Worm (Caenorhabditis elegans) whole organism, early embryonic: ENCODE results near the gene E01G6.1.

ENCODE experiments used
- B0310.2 ChIP-seq: sonication (generic microtip); optimal IDR thresholded peaks from 2 replicates; lab custom pipeline; 2016; ENCODE audit warnings: mild to moderate bottlenecking, missing genetic modification characterization, missing compliant biosample characterization
- F13C5.2 ChIP-seq: sonication (generic microtip); optimal IDR thresholded peaks from 2 replicates; lab custom pipeline; 2017; ENCODE audit warnings: mild to moderate bottlenecking, missing genetic modification characterization, inconsistent platforms, missing compliant biosample characterization
- aly-1 ChIP-seq: sonication (generic microtip); optimal IDR thresholded peaks from 2 replicates; lab custom pipeline; 2016; ENCODE audit warnings: missing genetic modification characterization, missing compliant biosample characterization
- ama-1 ChIP-seq: fragments of 150-350 bp; optimal IDR thresholded peaks from 2 replicates; lab custom pipeline; 2014
- ceh-13 ChIP-seq: fragments of 200-800 bp; sonication (Bioruptor generic); optimal IDR thresholded peaks from 2 replicates; lab custom pipeline; 2018; ENCODE audit warnings: mild to moderate bottlenecking, missing genetic modification characterization, missing compliant biosample characterization
- ceh-36 ChIP-seq: sonication (generic microtip); optimal IDR thresholded peaks from 2 replicates; lab custom pipeline; 2016; ENCODE audit warnings: missing genetic modification characterization, inconsistent platforms, missing compliant biosample characterization
- ets-7 ChIP-seq: sonication (generic microtip); optimal IDR thresholded peaks from 2 replicates; lab custom pipeline; 2016; ENCODE audit warnings: missing genotype, missing genetic modification characterization, missing compliant biosample characterization
- flt-1 ChIP-seq: fragments of 200-800 bp; sonication (Bioruptor generic); IDR thresholded peaks from 2 replicates; pipeline ENCODE4 v1.3.6; 2022; ENCODE audit warnings: missing genetic modification characterization, missing compliant biosample characterization
- hmbx-1 ChIP-seq: sonication (generic microtip); optimal IDR thresholded peaks from 2 replicates; lab custom pipeline; 2016; ENCODE audit warnings: mild to moderate bottlenecking, missing genetic modification characterization, missing compliant biosample characterization
- hmg-4 ChIP-seq: fragments of 200-800 bp; sonication (Bioruptor generic); optimal IDR thresholded peaks from 2 replicates; lab custom pipeline; 2018; ENCODE audit warnings: mild to moderate bottlenecking, missing genetic modification characterization, missing compliant biosample characterization
- hnd-1 ChIP-seq: sonication (generic microtip); optimal IDR thresholded peaks from 2 replicates; lab custom pipeline; 2016; ENCODE audit warnings: missing genetic modification characterization, missing compliant biosample characterization
- pes-1 ChIP-seq: fragments of 200-800 bp; sonication (Bioruptor generic); IDR thresholded peaks from 2 replicates; pipeline ENCODE4 v1.3.6; 2022; ENCODE audit warnings: missing genetic modification reagents, missing genetic modification characterization, missing compliant biosample characterization
- scrt-1 ChIP-seq: fragments of 200-800 bp; sonication (Bioruptor generic); IDR thresholded peaks from 2 replicates; pipeline ENCODE4 v1.3.6; 2022; ENCODE audit warnings: missing genetic modification characterization, missing compliant biosample characterization
- sea-1 ChIP-seq: fragments of 200-800 bp; sonication (Bioruptor generic); conservative IDR thresholded peaks from 2 replicates; pipeline ENCODE4 v1.3.6; 2022; ENCODE audit warnings: missing genetic modification characterization, missing compliant biosample characterization
- tbx-11 ChIP-seq: fragments of 200-800 bp; sonication (Bioruptor generic); IDR thresholded peaks from 2 replicates; pipeline ENCODE4 v1.3.6; 2022; ENCODE audit warnings: missing genetic modification characterization, missing compliant biosample characterization
- tbx-37 ChIP-seq: fragments of 200-800 bp; sonication (Bioruptor generic); conservative IDR thresholded peaks from 2 replicates; pipeline ENCODE4 v1.3.6; 2022; ENCODE audit warnings: missing genetic modification reagents, missing genetic modification characterization, missing compliant biosample characterization
- tra-4 ChIP-seq: sonication (generic microtip); optimal IDR thresholded peaks from 2 replicates; lab custom pipeline; 2017; ENCODE audit warnings: missing genetic modification characterization, missing compliant biosample characterization

E01G6.1 gene

ce11 chrX:12260381-12260931 is at the start of gene E01G6.1:
TSS of gene E01G6.1 (plus strand) at chrX:12260881.
- TF ChIP-seq ets-7 = no peak
- no peak for TF ChIP-seq F13C5.2
- no peak for TF ChIP-seq aly-1 (tag; lab: Kevin White, UChicago)
- TF ChIP-seq hmg-4 = no peak
- no peak for TF ChIP-seq tbx-11
- no peak for TF ChIP-seq ceh-36 (tag; lab: Kevin White, UChicago)
- TF ChIP-seq flt-1 (GFP tag; lab: Robert Waterston, UW) = no peak
- no peak for TF ChIP-seq tra-4 (tag; lab: Kevin White, UChicago)
- no peak for TF ChIP-seq ceh-13 (GFP tag; lab: Kevin White, UChicago)
- TF ChIP-seq hmbx-1 (tag; lab: Kevin White, UChicago) = no peak
- TF ChIP-seq scrt-1 (GFP tag; lab: Robert Waterston, UW) = no peak

- no peak for TF ChIP-seq pes-1 (GFP tag; lab: Robert Waterston, UW)
- TF ChIP-seq hmg-4 = no peak
- TF ChIP-seq ama-1 (lab: Kevin White, UChicago) = no peak
- no peak for TF ChIP-seq tbx-37
- TF ChIP-seq ceh-13 (GFP tag; lab: Kevin White, UChicago) = no peak
- no peak for TF ChIP-seq hmbx-1 (tag; lab: Kevin White, UChicago)
- TF ChIP-seq hnd-1 = no peak
- TF ChIP-seq sea-1 = no peak
- TF ChIP-seq tbx-11 = no peak
Measured at ce11 chrX:12212801-12213200, 47.9 kb upstream of the E01G6.1 start, which contains the start of gene cab-1. TSS of gene cab-1 (minus strand) at chrX:12212901.

ce11 chrX:12216943-12217342 is 43.7 kb upstream of the E01G6.1 start, which contains the start of gene C23H4.8:
TSS of gene C23H4.8 (plus strand) at chrX:12217243.
- no peak for TF ChIP-seq sea-1
- no peak for TF ChIP-seq tra-4 (tag; lab: Kevin White, UChicago)
- no peak for TF ChIP-seq scrt-1 (GFP tag; lab: Robert Waterston, UW)
- TF ChIP-seq aly-1 (tag; lab: Kevin White, UChicago) = no peak
- no peak for TF ChIP-seq hmbx-1 (tag; lab: Kevin White, UChicago)

ce11 chrX:12219477-12219876 is 41.2 kb upstream of the E01G6.1 start, which contains the start of gene cest-8:
TSS of gene cest-8 (plus strand) at chrX:12219660.
- TF ChIP-seq tbx-37 (no peak), ets-7 (no peak), tra-4 (tag; lab: Kevin White, UChicago) (no peak), F13C5.2 (no peak), tbx-11 (no peak), B0310.2 (tag; lab: Kevin White, UChicago) (no peak), flt-1 (GFP tag; lab: Robert Waterston, UW) (no peak), pes-1 (GFP tag; lab: Robert Waterston, UW) (no peak), aly-1 (tag; lab: Kevin White, UChicago) (no peak)

ce11 chrX:12221817-12222216 is 38.9 kb upstream of the E01G6.1 start, which contains the start of gene cest-9.2:
TSS of gene cest-9.2 (plus strand) at chrX:12222117.
- TF ChIP-seq flt-1 (GFP tag; lab: Robert Waterston, UW) (no peak), F13C5.2 (no peak), sea-1 (no peak), B0310.2 (tag; lab: Kevin White, UChicago) (no peak), scrt-1 (GFP tag; lab: Robert Waterston, UW) (no peak), tbx-11 (no peak), ets-7 (no peak), aly-1 (tag; lab: Kevin White, UChicago) (no peak), ama-1 (lab: Kevin White, UChicago) (no peak)

- TF ChIP-seq aly-1 (tag; lab: Kevin White, UChicago) = no peak
Measured at ce11 chrX:12222723-12223122, 38.0 kb upstream of the E01G6.1 start.

ce11 chrX:12225970-12226369 is 34.7 kb upstream of the E01G6.1 start, which contains the start of gene cest-9.1:
TSS of gene cest-9.1 (plus strand) at chrX:12226182.
- TF ChIP-seq ceh-13 (GFP tag; lab: Kevin White, UChicago) (no peak), tra-4 (tag; lab: Kevin White, UChicago) (no peak), sea-1 (no peak), flt-1 (GFP tag; lab: Robert Waterston, UW) (no peak), ceh-36 (tag; lab: Kevin White, UChicago) (no peak)

ce11 chrX:12227130-12227529 is 33.6 kb upstream of the E01G6.1 start:
- no peak for TF ChIP-seq ama-1 (lab: Kevin White, UChicago)
- no peak for TF ChIP-seq ets-7
- no peak for TF ChIP-seq sea-1
- TF ChIP-seq scrt-1 (GFP tag; lab: Robert Waterston, UW) = no peak
- no peak for TF ChIP-seq hnd-1
- TF ChIP-seq tbx-37 = no peak
- no peak for TF ChIP-seq F13C5.2
- TF ChIP-seq ceh-36 (tag; lab: Kevin White, UChicago) = no peak
- no peak for TF ChIP-seq tra-4 (tag; lab: Kevin White, UChicago)
- no peak for TF ChIP-seq B0310.2 (tag; lab: Kevin White, UChicago)
- TF ChIP-seq tbx-11 = no peak
- TF ChIP-seq flt-1 (GFP tag; lab: Robert Waterston, UW) = no peak
- TF ChIP-seq hmg-4 = no peak
- no peak for TF ChIP-seq hmbx-1 (tag; lab: Kevin White, UChicago)
- no peak for TF ChIP-seq aly-1 (tag; lab: Kevin White, UChicago)
- TF ChIP-seq ceh-13 (GFP tag; lab: Kevin White, UChicago) = no peak

ce11 chrX:12229651-12230050 is 31.0 kb upstream of the E01G6.1 start, which contains the start of gene cest-7:
TSS of gene cest-7 (plus strand) at chrX:12229951.
- TF ChIP-seq scrt-1 (GFP tag; lab: Robert Waterston, UW) (no peak), aly-1 (tag; lab: Kevin White, UChicago) (no peak), ceh-13 (GFP tag; lab: Kevin White, UChicago) (no peak), tbx-37 (no peak), ceh-36 (tag; lab: Kevin White, UChicago) (no peak), B0310.2 (tag; lab: Kevin White, UChicago) (no peak), ama-1 (lab: Kevin White, UChicago) (no peak), flt-1 (GFP tag; lab: Robert Waterston, UW) (no peak), hnd-1 (no peak), ets-7 (no peak), sea-1 (no peak), tbx-11 (no peak), F13C5.2 (no peak), tra-4 (tag; lab: Kevin White, UChicago) (no peak), hmbx-1 (tag; lab: Kevin White, UChicago) (no peak), hmg-4 (no peak), pes-1 (GFP tag; lab: Robert Waterston, UW) (no peak)
